Fruit fly (Drosophila melanogaster) whole organism, embryonic: Measurements from ENCODE around the gene CG5386.

Experiments used
- Aef1 ChIP-seq: fragments of 200-800 bp; sonication (Bioruptor generic); IDR thresholded peaks from 3 replicates; pipeline ENCODE4 v1.3.6; 2022; ENCODE audit warnings: missing biosample characterization, missing genetic modification characterization
- Bgb ChIP-seq: fragments of 200-800 bp; sonication (Bioruptor generic); IDR thresholded peaks from 2 replicates; pipeline ENCODE4 v1.3.6; 2022; ENCODE audit warnings: missing biosample characterization, missing genetic modification characterization; ENCODE audit not compliant: partially characterized antibody
- Blimp-1 ChIP-seq: fragments of 200-800 bp; sonication (Bioruptor generic); optimal IDR thresholded peaks from 3 replicates; lab custom pipeline; 2018; ENCODE audit warnings: missing biosample characterization, missing genetic modification characterization, mild to moderate bottlenecking, moderate library complexity, missing genetic modification reagents
- CG12071 ChIP-seq: fragments of 200-800 bp; sonication (Bioruptor generic); optimal IDR thresholded peaks from 3 replicates; lab custom pipeline; 2018; ENCODE audit warnings: missing biosample characterization, mild to moderate bottlenecking, missing genetic modification characterization
- CG16779 ChIP-seq: fragments of 200-800 bp; sonication (Bioruptor generic); IDR thresholded peaks from 2 replicates; pipeline ENCODE4 v1.3.6; 2022; ENCODE audit warnings: missing biosample characterization, missing genetic modification characterization
- CG1832 ChIP-seq: fragments of 200-800 bp; sonication (Bioruptor generic); optimal IDR thresholded peaks from 2 replicates; lab custom pipeline; 2017; ENCODE audit warnings: missing biosample characterization, mild to moderate bottlenecking, missing genetic modification characterization, inconsistent platforms
- CG34376 ChIP-seq: fragments of 200-800 bp; sonication (Bioruptor generic); optimal IDR thresholded peaks from 2 replicates; lab custom pipeline; 2018; ENCODE audit warnings: missing biosample characterization, mild to moderate bottlenecking, missing genetic modification characterization
- CG4707 ChIP-seq: fragments of 200-800 bp; sonication (Bioruptor generic); optimal IDR thresholded peaks from 2 replicates; lab custom pipeline; 2018; ENCODE audit warnings: missing biosample characterization, mild to moderate bottlenecking, missing genetic modification characterization, moderate library complexity
- CG6791 ChIP-seq: fragments of 200-800 bp; sonication (Bioruptor generic); IDR thresholded peaks from 3 replicates; pipeline ENCODE4 v1.3.6; 2022; ENCODE audit warnings: missing biosample characterization, missing genetic modification characterization; ENCODE audit not compliant: partially characterized antibody
- CG8290 ChIP-seq, 3 experiments: fragments of 200-800 bp; sonication (Bioruptor generic); optimal IDR thresholded peaks; 2 replicates each; lab custom pipeline; 2016 to 2019; ENCODE audit warnings: missing biosample characterization in 3 of 3, missing genetic modification characterization in 3 of 3, mild to moderate bottlenecking in 2 of 3, moderate library complexity in 1 of 3
- CG8478 ChIP-seq: fragments of >200 bp; optimal IDR thresholded peaks from 2 replicates; lab custom pipeline; 2018
- Camta ChIP-seq: fragments of 200-800 bp; sonication (Bioruptor generic); optimal IDR thresholded peaks from 2 replicates; lab custom pipeline; 2016; ENCODE audit warnings: missing biosample characterization, missing genetic modification characterization
- CoRest ChIP-seq: fragments of 200-800 bp; sonication (Bioruptor generic); optimal IDR thresholded peaks from 3 replicates; lab custom pipeline; 2018; ENCODE audit warnings: missing biosample characterization, mild to moderate bottlenecking, missing genetic modification characterization, moderate library complexity
- Doc3 ChIP-seq: fragments of 200-800 bp; sonication (Bioruptor generic); IDR thresholded peaks from 3 replicates; pipeline ENCODE4 v1.3.6; 2022; ENCODE audit warnings: missing biosample characterization, missing genetic modification characterization; ENCODE audit not compliant: partially characterized antibody
- ERR ChIP-seq: fragments of 200-800 bp; sonication (Bioruptor generic); optimal IDR thresholded peaks from 2 replicates; lab custom pipeline; 2016; ENCODE audit warnings: missing biosample characterization, missing genetic modification characterization
- Lpt ChIP-seq: fragments of >200 bp; optimal IDR thresholded peaks from 2 replicates; lab custom pipeline; 2018; ENCODE audit warnings: missing biosample characterization, missing genetic modification characterization
- Med ChIP-seq: fragments of 200-800 bp; sonication (Bioruptor generic); peaks from one replicate; lab custom pipeline; 2016; ENCODE audit warnings: missing biosample characterization, missing genetic modification characterization, mild to moderate bottlenecking, inconsistent platforms, moderate library complexity
- NFAT ChIP-seq: fragments of 200-800 bp; sonication (Bioruptor generic); IDR thresholded peaks from 2 replicates; pipeline ENCODE4 v1.3.6; 2022; ENCODE audit warnings: missing biosample characterization, missing genetic modification characterization
- Nf-YC ChIP-seq: fragments of 200-800 bp; optimal IDR thresholded peaks from 3 replicates; lab custom pipeline; 2019; ENCODE audit warnings: missing biosample characterization, mild to moderate bottlenecking, missing genetic modification characterization, moderate library complexity
- Pdp1 ChIP-seq, 2 experiments: fragments of 200-800 bp; sonication (Bioruptor generic); optimal IDR thresholded peaks; 3 replicates each; lab custom pipeline; 2016; ENCODE audit warnings: missing biosample characterization in 2 of 2, missing genetic modification characterization in 2 of 2, mild to moderate bottlenecking in 1 of 2, moderate library complexity in 1 of 2
- Ptx1 ChIP-seq: fragments of 200-800 bp; sonication (Bioruptor generic); IDR thresholded peaks from 2 replicates; pipeline ENCODE4 v1.3.6; 2022; ENCODE audit warnings: missing biosample characterization, missing genetic modification characterization
- Scr ChIP-seq: fragments of 200-800 bp; sonication (Bioruptor generic); IDR thresholded peaks from 2 replicates; pipeline ENCODE4 v1.3.6; 2022; ENCODE audit warnings: missing biosample characterization, missing genetic modification characterization; ENCODE audit not compliant: partially characterized antibody
- abd-A ChIP-seq: fragments of 200-800 bp; sonication (Bioruptor generic); optimal IDR thresholded peaks from 3 replicates; lab custom pipeline; 2019; ENCODE audit warnings: missing biosample characterization, mild to moderate bottlenecking, missing genetic modification characterization, moderate library complexity
- ara ChIP-seq: fragments of 200-800 bp; sonication (Bioruptor generic); IDR thresholded peaks from 2 replicates; pipeline ENCODE4 v1.3.6; 2022; ENCODE audit warnings: missing biosample characterization, missing genetic modification characterization
- ase ChIP-seq: fragments of 200-800 bp; sonication (Bioruptor generic); IDR thresholded peaks from 3 replicates; pipeline ENCODE4 v1.3.6; 2022; ENCODE audit warnings: missing biosample characterization, missing genetic modification characterization
- bbx ChIP-seq: fragments of 200-800 bp; sonication (Bioruptor generic); IDR thresholded peaks from 2 replicates; pipeline ENCODE4 v1.3.6; 2022; ENCODE audit warnings: missing biosample characterization, missing genetic modification characterization; ENCODE audit not compliant: partially characterized antibody
- cato ChIP-seq: fragments of 200-800 bp; sonication (Bioruptor generic); optimal IDR thresholded peaks from 2 replicates; lab custom pipeline; 2016; ENCODE audit warnings: missing biosample characterization, missing genetic modification characterization, borderline replicate concordance
- cg ChIP-seq: fragments of 200-800 bp; sonication (Bioruptor generic); optimal IDR thresholded peaks from 3 replicates; lab custom pipeline; 2019; ENCODE audit warnings: missing biosample characterization, mild to moderate bottlenecking, missing genetic modification characterization, moderate library complexity
- chinmo ChIP-seq: fragments of 200-800 bp; sonication (Bioruptor generic); IDR thresholded peaks from 4 replicates; pipeline ENCODE4 v1.3.6; 2022; ENCODE audit warnings: missing biosample characterization, missing genetic modification characterization; ENCODE audit not compliant: partially characterized antibody
- crp ChIP-seq, 2 experiments: fragments of 200-800 bp; sonication (Bioruptor generic); optimal IDR thresholded peaks; 2 replicates in 1 of 2; 3 replicates in 1 of 2; lab custom pipeline; 2017; ENCODE audit warnings: missing biosample characterization in 2 of 2, missing genetic modification characterization in 2 of 2, mild to moderate bottlenecking in 1 of 2, moderate library complexity in 1 of 2
- cwo ChIP-seq: fragments of 200-800 bp; sonication (Bioruptor generic); optimal IDR thresholded peaks from 3 replicates; lab custom pipeline; 2017; ENCODE audit warnings: missing biosample characterization, missing genetic modification characterization, mild to moderate bottlenecking, moderate library complexity, missing genetic modification reagents
- dati ChIP-seq: fragments of 200-800 bp; sonication (Bioruptor generic); IDR thresholded peaks from 2 replicates; pipeline ENCODE4 v1.3.6; 2022; ENCODE audit warnings: missing biosample characterization, missing genetic modification characterization
- ems ChIP-seq: fragments of 200-800 bp; sonication (Bioruptor generic); optimal IDR thresholded peaks from 3 replicates; lab custom pipeline; 2016; ENCODE audit warnings: missing biosample characterization, missing genetic modification characterization
- exex ChIP-seq: fragments of 200-800 bp; sonication (Bioruptor generic); optimal IDR thresholded peaks from 4 replicates; lab custom pipeline; 2018; ENCODE audit warnings: missing biosample characterization, mild to moderate bottlenecking, missing genetic modification characterization, moderate library complexity
- ken ChIP-seq: fragments of 200-800 bp; sonication (Bioruptor generic); IDR thresholded peaks from 3 replicates; pipeline ENCODE4 v1.3.6; 2022; ENCODE audit warnings: missing biosample characterization, missing genetic modification characterization
- mld ChIP-seq: fragments of 200-800 bp; sonication (Bioruptor generic); IDR thresholded peaks from 3 replicates; pipeline ENCODE4 v1.3.6; 2022; ENCODE audit warnings: missing biosample characterization, missing genetic modification characterization; ENCODE audit not compliant: partially characterized antibody
- nerfin-2 ChIP-seq: fragments of 200-800 bp; sonication (Bioruptor generic); IDR thresholded peaks from 2 replicates; pipeline ENCODE4 v1.3.6; 2022; ENCODE audit warnings: missing biosample characterization, missing genetic modification characterization; ENCODE audit not compliant: partially characterized antibody
- oc ChIP-seq: fragments of 200-800 bp; sonication (Bioruptor generic); optimal IDR thresholded peaks from 2 replicates; lab custom pipeline; 2018; ENCODE audit warnings: missing biosample characterization, mild to moderate bottlenecking, missing genetic modification characterization, moderate library complexity
- onecut ChIP-seq: fragments of 200-800 bp; sonication (Bioruptor generic); IDR thresholded peaks from 2 replicates; pipeline ENCODE4 v1.3.6; 2022; ENCODE audit warnings: missing biosample characterization, missing genetic modification characterization
- pfk ChIP-seq: fragments of 200-800 bp; sonication (Bioruptor generic); optimal IDR thresholded peaks from 2 replicates; lab custom pipeline; 2018; ENCODE audit warnings: missing biosample characterization, mild to moderate bottlenecking, missing genetic modification characterization, moderate library complexity
- sd ChIP-seq: fragments of 200-800 bp; sonication (Bioruptor generic); optimal IDR thresholded peaks from 3 replicates; lab custom pipeline; 2018; ENCODE audit warnings: missing biosample characterization, mild to moderate bottlenecking, missing genetic modification characterization, moderate library complexity
- sna ChIP-seq: fragments of 200-800 bp; sonication (Bioruptor generic); IDR thresholded peaks from 2 replicates; pipeline ENCODE4 v1.3.6; 2022; ENCODE audit warnings: missing biosample characterization, missing genetic modification characterization; ENCODE audit not compliant: partially characterized antibody
- tna ChIP-seq: fragments of 200-800 bp; sonication (Bioruptor generic); IDR thresholded peaks from 2 replicates; pipeline ENCODE4 v1.3.6; 2022; ENCODE audit warnings: missing biosample characterization, missing genetic modification characterization; ENCODE audit not compliant: partially characterized antibody
- unc-4 ChIP-seq: fragments of 200-800 bp; sonication (Bioruptor generic); IDR thresholded peaks from 2 replicates; pipeline ENCODE4 v1.3.6; 2022; ENCODE audit warnings: missing biosample characterization, missing genetic modification characterization; ENCODE audit not compliant: partially characterized antibody
- yki ChIP-seq: fragments of >200 bp; optimal IDR thresholded peaks from 3 replicates; lab custom pipeline; 2018
- zen2 ChIP-seq: fragments of 200-800 bp; sonication (Bioruptor generic); IDR thresholded peaks from 3 replicates; pipeline ENCODE4 v1.3.6; 2022; ENCODE audit warnings: missing biosample characterization, missing genetic modification characterization; ENCODE audit not compliant: partially characterized antibody

CG5386 gene

dm6 chr3R:22368077-22368776 is 26.2 kb upstream of the CG5386 start (continued):
- TF ChIP-seq mld (GFP tag; lab: Robert Waterston, UW) (0 out of 3 replicates have a peak, but pooled peaks have one; percentile 11), ara (GFP tag; lab: Robert Waterston, UW) (peak; percentile 10; the same call in 1 of the 2 replicates), bbx (peak; percentile 59; the same call in 1 of the 2 replicates), chinmo (GFP tag; lab: Robert Waterston, UW) (0 out of 4 replicates have a peak, but pooled peaks have one; percentile 42), CG34376 (peak; percentile 54), ken (GFP tag; lab: Robert Waterston, UW) (0 out of 3 replicates have a peak, but pooled peaks have one; percentile 29), Nf-YC (tag; lab: Kevin White, UChicago) (peak; percentile 9), CG8478 (peak; percentile 82), unc-4 (GFP tag; lab: Robert Waterston, UW) (peak; percentile 62), tna (peak; percentile 65; the same call in 1 of the 2 replicates), nerfin-2 (GFP tag; lab: Robert Waterston, UW) (peak; percentile 26; the same call in 1 of the 2 replicates), CG12071 (GFP tag; lab: Kevin White, UChicago) (peak; percentile 8), CoRest (no peak), yki (lab: Kevin White, UChicago) (no peak), CG8290 (GFP tag; optimal IDR thresholded peaks at IDR 0.05; lab: Kevin White, UChicago) (no peak), CG8290 (tag; optimal IDR thresholded peaks at IDR 0.05; lab: Kevin White, UChicago) (peak in 1 of 2 experiments; percentile 33), CG1832 (peak; percentile 74), CG16779 (GFP tag; lab: Robert Waterston, UW) (peak; percentile 55; the same call in 1 of the 2 replicates), onecut (no peak), Aef1 (GFP tag; lab: Robert Waterston, UW) (no peak), sna (GFP tag; lab: Robert Waterston, UW) (peak; percentile 72), zen2 (GFP tag; lab: Robert Waterston, UW) (0 out of 3 replicates have a peak, but pooled peaks have one; percentile 42), ERR (peak; percentile 93), cwo (peak; percentile 74), abd-A (tag; lab: Kevin White, UChicago) (peak; percentile 38), pfk (GFP tag; lab: Kevin White, UChicago) (no peak), Scr (GFP tag; lab: Robert Waterston, UW) (peak; percentile 67), crp (GFP tag; optimal IDR thresholded peaks at IDR 0.05; lab: Kevin White, UChicago) (peak in 1 of 2 experiments; percentile 73), oc (peak; percentile 72), ems (no peak), Camta (no peak), CG4707 (GFP tag; lab: Kevin White, UChicago) (peak; percentile 97), Pdp1 (GFP tag; optimal IDR thresholded peaks at IDR 0.05; lab: Kevin White, UChicago) (peak in 1 of 2 experiments; percentile 96), dati (GFP tag; lab: Robert Waterston, UW) (no peak), Bgb (peak; percentile 66), Med (GFP tag; lab: Kevin White, UChicago) (peak; percentile 65), Blimp-1 (GFP tag; lab: Kevin White, UChicago) (peak; percentile 96), Lpt (GFP tag; lab: Kevin White, UChicago) (no peak), Doc3 (peak; percentile 40; the same call in 1 of the 3 replicates), sd (tag; lab: Kevin White, UChicago) (peak; percentile 83), ase (GFP tag; lab: Robert Waterston, UW) (peak; percentile 42; the same call in 1 of the 3 replicates), CG6791 (GFP tag; lab: Robert Waterston, UW) (no peak), exex (tag; lab: Kevin White, UChicago) (peak; percentile 39), cato (GFP tag; lab: Kevin White, UChicago) (no peak), NFAT (peak; percentile 24; the same call in 1 of the 2 replicates), Ptx1 (GFP tag; lab: Robert Waterston, UW) (peak; percentile 5; the same call in 1 of the 2 replicates), cg (GFP tag; lab: Kevin White, UChicago) (peak; percentile 11)
